Comparison of ENCODE assay signal across 1 worm cellular context in the genomic region with DNA sequence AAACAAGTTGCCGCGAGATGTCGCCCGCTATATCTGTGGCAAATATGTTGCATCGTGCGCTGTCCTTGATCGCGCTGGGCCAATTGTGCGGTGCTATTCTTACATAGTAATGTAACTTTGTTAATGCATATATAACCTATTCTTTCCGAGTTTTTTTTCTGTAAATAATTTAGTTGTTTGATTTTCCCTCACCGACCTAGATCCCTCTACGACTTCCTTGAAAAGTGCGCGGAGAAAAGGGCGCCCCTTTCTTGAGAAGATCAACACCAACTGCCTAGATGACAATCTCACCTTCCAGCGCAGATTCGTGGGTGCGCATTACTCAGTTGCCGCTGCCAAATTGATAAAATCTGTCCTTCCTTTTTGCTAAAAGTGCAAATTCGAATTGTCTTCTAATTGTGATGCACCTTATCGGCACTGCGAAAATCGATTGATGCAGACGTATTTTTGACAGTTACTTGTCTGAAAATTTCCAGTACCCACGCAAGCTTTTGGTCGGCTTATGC.
TF ChIP-seq lines count a peak whose summit lies in the region.

No protein-coding gene starts in this region.

TF ChIP-seq in whole organism, L1 larva, 84 proteins besides CTCF, POLR2A, EP300 and RAD21 (continued from another document):
- no peak for TF ChIP-seq aha-1 (tag; optimal IDR thresholded peaks at IDR 0.05; lab: Kevin White, UChicago)
- peak; percentile 89 for TF ChIP-seq nhr-85 (tag; lab: Kevin White, UChicago)
- TF ChIP-seq lin-35 (GFP tag; optimal IDR thresholded peaks at IDR 0.05; lab: Kevin White, UChicago): no peak
